Fruit fly (Drosophila melanogaster) whole organism, embryonic: ENCODE results near the gene CG4957.

Source experiments
- Ada2b ChIP-seq: fragments of 200-800 bp; sonication (Bioruptor generic); IDR thresholded peaks from 2 replicates; pipeline ENCODE4 v1.3.6; 2022; ENCODE audit warnings: missing biosample characterization, missing genetic modification characterization
- B-H2 ChIP-seq: fragments of 200-800 bp; sonication (Bioruptor generic); optimal IDR thresholded peaks from 2 replicates; lab custom pipeline; 2018; ENCODE audit warnings: missing biosample characterization, mild to moderate bottlenecking, missing genetic modification characterization
- CG10654 ChIP-seq: fragments of 200-800 bp; sonication (Bioruptor generic); optimal IDR thresholded peaks from 2 replicates; lab custom pipeline; 2016; ENCODE audit warnings: missing biosample characterization, missing genetic modification characterization
- CG11085 ChIP-seq: fragments of 200-800 bp; sonication (Bioruptor generic); IDR thresholded peaks from 2 replicates; pipeline ENCODE4 v1.3.6; 2022; ENCODE audit warnings: missing biosample characterization, missing genetic modification characterization
- CG13287 ChIP-seq: fragments of 200-800 bp; sonication (Bioruptor generic); IDR thresholded peaks from 2 replicates; pipeline ENCODE4 v1.3.6; 2022; ENCODE audit warnings: missing biosample characterization, missing genetic modification characterization; ENCODE audit not compliant: partially characterized antibody
- CG13624 ChIP-seq: fragments of 200-800 bp; sonication (Bioruptor generic); optimal IDR thresholded peaks from 2 replicates; lab custom pipeline; 2016; ENCODE audit warnings: missing biosample characterization, missing genetic modification characterization
- CG13894 ChIP-seq: fragments of 200-800 bp; sonication (Bioruptor generic); optimal IDR thresholded peaks from 3 replicates; lab custom pipeline; 2018; ENCODE audit warnings: missing biosample characterization, mild to moderate bottlenecking, missing genetic modification characterization, moderate library complexity
- CG15479 ChIP-seq: fragments of 200-800 bp; sonication (Bioruptor generic); optimal IDR thresholded peaks from 3 replicates; lab custom pipeline; 2019; ENCODE audit warnings: missing biosample characterization, mild to moderate bottlenecking, missing genetic modification characterization, moderate library complexity
- CG18476 ChIP-seq: fragments of 200-800 bp; sonication (Bioruptor generic); optimal IDR thresholded peaks from 2 replicates; lab custom pipeline; 2016; ENCODE audit warnings: missing biosample characterization, mild to moderate bottlenecking, missing genetic modification characterization
- CG3163 ChIP-seq: fragments of 200-800 bp; sonication (Bioruptor generic); optimal IDR thresholded peaks from 3 replicates; lab custom pipeline; 2016; ENCODE audit warnings: missing biosample characterization, missing genetic modification characterization
- CG4360 ChIP-seq: fragments of 200-800 bp; sonication (Bioruptor generic); IDR thresholded peaks from 2 replicates; pipeline ENCODE4 v1.3.6; 2022; ENCODE audit warnings: missing biosample characterization, missing genetic modification characterization
- CG43689 ChIP-seq: fragments of 200-800 bp; sonication (Bioruptor generic); IDR thresholded peaks from 2 replicates; pipeline ENCODE4 v1.3.6; 2022; ENCODE audit warnings: missing biosample characterization, missing genetic modification characterization
- CG4617 ChIP-seq: fragments of 200-800 bp; sonication (Bioruptor generic); optimal IDR thresholded peaks from 3 replicates; lab custom pipeline; 2016; ENCODE audit warnings: missing biosample characterization, missing genetic modification characterization, borderline replicate concordance
- CG5180 ChIP-seq: fragments of 200-800 bp; sonication (Bioruptor generic); optimal IDR thresholded peaks from 3 replicates; lab custom pipeline; 2017; ENCODE audit warnings: missing biosample characterization, missing genetic modification characterization, mild to moderate bottlenecking, moderate library complexity, missing genetic modification reagents
- CG6791 ChIP-seq: fragments of 200-800 bp; sonication (Bioruptor generic); IDR thresholded peaks from 3 replicates; pipeline ENCODE4 v1.3.6; 2022; ENCODE audit warnings: missing biosample characterization, missing genetic modification characterization; ENCODE audit not compliant: partially characterized antibody
- CTCF ChIP-seq: fragments of 200-800 bp; sonication (Bioruptor generic); optimal IDR thresholded peaks from 2 replicates; lab custom pipeline; 2017; ENCODE audit warnings: missing biosample characterization, mild to moderate bottlenecking, missing genetic modification characterization, moderate library complexity
- ERR ChIP-seq: fragments of 200-800 bp; sonication (Bioruptor generic); optimal IDR thresholded peaks from 2 replicates; lab custom pipeline; 2016; ENCODE audit warnings: missing biosample characterization, missing genetic modification characterization
- HLH4C ChIP-seq: fragments of 200-800 bp; sonication (Bioruptor generic); IDR thresholded peaks from 3 replicates; pipeline ENCODE4 v1.3.6; 2022; ENCODE audit warnings: missing biosample characterization, missing genetic modification characterization; ENCODE audit not compliant: partially characterized antibody
- HmgZ ChIP-seq: fragments of 200-800 bp; sonication (Bioruptor generic); optimal IDR thresholded peaks from 2 replicates; lab custom pipeline; 2018; ENCODE audit warnings: missing biosample characterization, mild to moderate bottlenecking, missing genetic modification characterization
- Hsf ChIP-seq: fragments of 200-800 bp; sonication (Bioruptor generic); optimal IDR thresholded peaks from 3 replicates; lab custom pipeline; 2016; ENCODE audit warnings: missing biosample characterization, missing genetic modification characterization
- Lim3 ChIP-seq: fragments of 200-800 bp; sonication (Bioruptor generic); IDR thresholded peaks from 2 replicates; pipeline ENCODE4 v1.3.6; 2022; ENCODE audit warnings: missing biosample characterization, missing genetic modification characterization
- Lpt ChIP-seq: fragments of >200 bp; optimal IDR thresholded peaks from 2 replicates; lab custom pipeline; 2018; ENCODE audit warnings: missing biosample characterization, missing genetic modification characterization
- Nf-YA ChIP-seq: fragments of 200-800 bp; sonication (Bioruptor generic); IDR thresholded peaks from 2 replicates; pipeline ENCODE4 v1.3.6; 2022; ENCODE audit warnings: missing biosample characterization, missing genetic modification characterization
- Nf-YC ChIP-seq: fragments of 200-800 bp; optimal IDR thresholded peaks from 3 replicates; lab custom pipeline; 2019; ENCODE audit warnings: missing biosample characterization, mild to moderate bottlenecking, missing genetic modification characterization, moderate library complexity
- Scr ChIP-seq: fragments of 200-800 bp; sonication (Bioruptor generic); IDR thresholded peaks from 2 replicates; pipeline ENCODE4 v1.3.6; 2022; ENCODE audit warnings: missing biosample characterization, missing genetic modification characterization; ENCODE audit not compliant: partially characterized antibody
- Sox102F ChIP-seq: fragments of 200-800 bp; sonication (Bioruptor generic); optimal IDR thresholded peaks from 2 replicates; lab custom pipeline; 2018; ENCODE audit warnings: missing biosample characterization, mild to moderate bottlenecking, missing genetic modification characterization, moderate library complexity
- Taf1 ChIP-seq: fragments of 200-800 bp; sonication (Bioruptor generic); IDR thresholded peaks from 2 replicates; pipeline ENCODE4 v1.3.6; 2022; ENCODE audit warnings: missing biosample characterization, missing genetic modification characterization
- Tbp ChIP-seq: fragments of >200 bp; optimal IDR thresholded peaks from 2 replicates; lab custom pipeline; 2018; ENCODE audit warnings: missing biosample characterization, missing genetic modification characterization
- Usf ChIP-seq: fragments of 200-800 bp; sonication (Bioruptor generic); optimal IDR thresholded peaks from 2 replicates; lab custom pipeline; 2017; ENCODE audit warnings: missing genotype, missing biosample characterization, missing genetic modification characterization
- ara ChIP-seq: fragments of 200-800 bp; sonication (Bioruptor generic); IDR thresholded peaks from 2 replicates; pipeline ENCODE4 v1.3.6; 2022; ENCODE audit warnings: missing biosample characterization, missing genetic modification characterization
- chif ChIP-seq, 2 experiments: fragments of 200-800 bp; sonication (Bioruptor generic); optimal IDR thresholded peaks; 3 replicates each; lab custom pipeline; 2016; ENCODE audit warnings: missing biosample characterization in 2 of 2, missing genetic modification characterization in 2 of 2
- ci ChIP-seq: fragments of 200-800 bp; sonication (Bioruptor generic); IDR thresholded peaks from 3 replicates; pipeline ENCODE4 v1.3.6; 2022; ENCODE audit warnings: missing biosample characterization, missing genetic modification characterization
- corto ChIP-seq: fragments of 200-800 bp; sonication (Bioruptor generic); optimal IDR thresholded peaks from 2 replicates; lab custom pipeline; 2016; ENCODE audit warnings: missing biosample characterization, mild to moderate bottlenecking, missing genetic modification characterization, moderate library complexity
- cwo ChIP-seq: fragments of 200-800 bp; sonication (Bioruptor generic); optimal IDR thresholded peaks from 3 replicates; lab custom pipeline; 2017; ENCODE audit warnings: missing biosample characterization, missing genetic modification characterization, mild to moderate bottlenecking, moderate library complexity, missing genetic modification reagents
- dpn ChIP-seq, 2 experiments: fragments of 200-800 bp; sonication (Bioruptor generic); optimal IDR thresholded peaks; 3 replicates each; lab custom pipeline; 2016; ENCODE audit warnings: missing biosample characterization in 2 of 2, missing genetic modification characterization in 2 of 2
- esg ChIP-seq: fragments of 200-800 bp; sonication (Bioruptor generic); conservative IDR thresholded peaks from 2 replicates; pipeline ENCODE4 v1.3.6; 2022; ENCODE audit warnings: missing biosample characterization, missing genetic modification characterization
- gro ChIP-seq: fragments of 200-800 bp; sonication (Bioruptor generic); optimal IDR thresholded peaks from 2 replicates; lab custom pipeline; 2016; ENCODE audit warnings: missing biosample characterization, missing genetic modification characterization
- gsb ChIP-seq: fragments of 200-800 bp; sonication (Bioruptor generic); IDR thresholded peaks from 2 replicates; pipeline ENCODE4 v1.3.6; 2022; ENCODE audit warnings: missing biosample characterization, missing genetic modification characterization
- kni ChIP-seq: fragments of 200-800 bp; sonication (Bioruptor generic); optimal IDR thresholded peaks from 3 replicates; lab custom pipeline; 2017; ENCODE audit warnings: mild to moderate bottlenecking, missing biosample characterization, missing genetic modification reagents, missing genetic modification characterization
- knrl ChIP-seq: fragments of 200-800 bp; sonication (Bioruptor generic); IDR thresholded peaks from 3 replicates; pipeline ENCODE4 v1.3.6; 2022; ENCODE audit warnings: missing biosample characterization, missing genetic modification characterization; ENCODE audit not compliant: partially characterized antibody
- nmo ChIP-seq: fragments of 200-800 bp; sonication (Bioruptor generic); optimal IDR thresholded peaks from 2 replicates; lab custom pipeline; 2018; ENCODE audit warnings: missing biosample characterization, mild to moderate bottlenecking, missing genetic modification characterization, moderate library complexity
- nom ChIP-seq: fragments of 200-800 bp; sonication (Bioruptor generic); optimal IDR thresholded peaks from 2 replicates; lab custom pipeline; 2017; ENCODE audit warnings: missing biosample characterization, missing genetic modification characterization, mild to moderate bottlenecking, moderate library complexity, missing genetic modification reagents
- phol ChIP-seq: fragments of 200-800 bp; sonication (Bioruptor generic); optimal IDR thresholded peaks from 3 replicates; lab custom pipeline; 2018; ENCODE audit warnings: missing biosample characterization, mild to moderate bottlenecking, missing genetic modification characterization, moderate library complexity
- pros ChIP-seq: fragments of 200-800 bp; sonication (Bioruptor generic); optimal IDR thresholded peaks from 3 replicates; lab custom pipeline; 2019; ENCODE audit warnings: missing biosample characterization, mild to moderate bottlenecking, missing genetic modification characterization, moderate library complexity
- rib ChIP-seq: fragments of 200-800 bp; sonication (Bioruptor generic); IDR thresholded peaks from 2 replicates; pipeline ENCODE4 v1.3.6; 2022; ENCODE audit warnings: missing biosample characterization, missing genetic modification characterization
- sima ChIP-seq: fragments of 200-800 bp; sonication (Bioruptor generic); optimal IDR thresholded peaks from 2 replicates; lab custom pipeline; 2016; ENCODE audit warnings: missing biosample characterization, missing genetic modification characterization
- sna ChIP-seq: fragments of 200-800 bp; sonication (Bioruptor generic); IDR thresholded peaks from 2 replicates; pipeline ENCODE4 v1.3.6; 2022; ENCODE audit warnings: missing biosample characterization, missing genetic modification characterization; ENCODE audit not compliant: partially characterized antibody
- so ChIP-seq: fragments of 200-800 bp; sonication (Bioruptor generic); IDR thresholded peaks from 3 replicates; pipeline ENCODE4 v1.3.6; 2022; ENCODE audit warnings: missing biosample characterization, missing genetic modification characterization
- unpg ChIP-seq: fragments of 200-800 bp; sonication (Bioruptor generic); optimal IDR thresholded peaks from 3 replicates; lab custom pipeline; 2018; ENCODE audit warnings: missing biosample characterization, mild to moderate bottlenecking, missing genetic modification characterization, moderate library complexity

Gene CG4957

DNA sequence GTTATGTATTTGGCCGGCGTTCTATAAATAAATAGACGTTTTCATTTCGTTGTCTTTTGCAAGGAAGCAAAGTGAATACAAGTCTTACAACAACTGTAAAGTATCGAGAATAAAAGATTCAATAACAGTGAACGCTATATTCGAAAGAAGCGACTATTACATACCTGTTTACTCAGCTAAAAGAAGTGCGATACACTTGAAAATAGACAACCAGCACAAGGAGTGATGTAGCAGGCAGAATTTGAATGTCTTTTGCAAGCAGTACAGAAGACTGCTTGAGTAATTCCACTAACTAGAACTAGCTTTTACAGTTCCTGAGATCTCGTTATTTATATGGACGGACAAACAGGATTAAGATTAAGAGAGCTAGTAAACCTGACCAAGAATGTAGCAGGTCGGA lies 29.6 kb downstream of the CG4957 start (continued):
- TF ChIP-seq corto = no peak
- no peak for TF ChIP-seq sima (GFP tag; lab: Kevin White, UChicago)
- TF ChIP-seq CG6791 (GFP tag; lab: Robert Waterston, UW) = peak; percentile 92
- TF ChIP-seq rib (GFP tag; lab: Robert Waterston, UW) = no peak
- TF ChIP-seq Nf-YC (tag; lab: Kevin White, UChicago) = peak; percentile 71
- TF ChIP-seq CG10654 (GFP tag; lab: Kevin White, UChicago) = no peak
- TF ChIP-seq esg (GFP tag; lab: Robert Waterston, UW) = no peak
- peak; percentile 30 for TF ChIP-seq B-H2
- no peak for TF ChIP-seq Lim3 (GFP tag; lab: Robert Waterston, UW)
- TF ChIP-seq chif (GFP tag; optimal IDR thresholded peaks at IDR 0.05; lab: Kevin White, UChicago) = no peak
- TF ChIP-seq ci (GFP tag; lab: Robert Waterston, UW) = no peak
- TF ChIP-seq CG18476 = no peak
- no peak for TF ChIP-seq knrl (GFP tag; lab: Robert Waterston, UW)
- TF ChIP-seq nom (GFP tag; lab: Kevin White, UChicago) = no peak
- TF ChIP-seq CTCF (GFP tag; lab: Kevin White, UChicago) = peak; percentile 20
- no peak for TF ChIP-seq CG13624 (GFP tag; lab: Kevin White, UChicago)
- no peak for TF ChIP-seq ara
- TF ChIP-seq CG5180 (GFP tag; lab: Kevin White, UChicago) = no peak
- no peak for TF ChIP-seq CG13894 (tag; lab: Kevin White, UChicago)

DNA sequence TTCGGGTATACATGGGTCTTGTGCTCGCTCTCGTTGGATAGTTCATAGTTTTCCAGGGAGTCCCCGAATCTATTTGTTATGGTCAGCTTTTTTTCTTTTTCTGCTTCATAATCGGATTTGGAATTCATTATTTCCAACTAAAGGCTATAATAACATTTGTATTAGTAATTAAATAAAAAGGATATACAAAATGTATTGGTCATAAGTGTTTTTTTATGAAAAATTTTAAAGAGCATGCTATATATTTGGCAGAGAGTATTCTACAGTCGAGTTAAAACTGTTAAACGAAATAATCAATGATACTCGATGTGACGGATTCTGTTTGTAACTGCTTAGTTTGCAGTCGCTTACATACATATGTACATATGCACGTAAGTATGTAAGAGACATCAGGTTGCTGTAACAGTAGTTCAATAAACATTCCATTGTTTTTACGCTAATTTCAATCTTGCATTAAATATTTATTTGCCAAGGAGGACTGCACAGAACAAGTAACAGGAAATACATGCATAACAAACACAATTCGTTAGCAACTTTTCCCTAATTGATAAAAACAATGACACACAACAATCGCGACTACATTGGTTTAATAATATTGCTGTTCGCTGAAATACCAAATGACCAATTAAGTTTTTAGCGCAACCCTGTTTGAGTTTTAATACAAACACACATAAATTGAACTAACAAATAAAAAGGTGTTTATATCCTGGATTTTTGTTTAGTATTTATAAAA lies 30.6 kb downstream of the CG4957 start:
- TF ChIP-seq dpn (GFP tag; optimal IDR thresholded peaks at IDR 0.05; lab: Kevin White, UChicago) (peak in 1 of 2 experiments; percentile 8), Usf (GFP tag; lab: Kevin White, UChicago) (no peak), CG13287 (GFP tag; lab: Robert Waterston, UW) (0 out of 2 replicates have a peak, but pooled peaks have one; percentile 50), Scr (GFP tag; lab: Robert Waterston, UW) (peak; percentile 28; the same call in 1 of the 2 replicates), pros (GFP tag; lab: Kevin White, UChicago) (no peak), kni (GFP tag; lab: Kevin White, UChicago) (no peak), Lpt (GFP tag; lab: Kevin White, UChicago) (no peak), Sox102F (GFP tag; lab: Kevin White, UChicago) (no peak), ara (no peak), ERR (GFP tag; lab: Kevin White, UChicago) (no peak), Hsf (GFP tag; lab: Kevin White, UChicago) (no peak), Ada2b (GFP tag; lab: Robert Waterston, UW) (no peak), CG4617 (GFP tag; lab: Kevin White, UChicago) (peak; percentile 77), nmo (GFP tag; lab: Kevin White, UChicago) (peak; percentile 30), phol (tag; lab: Kevin White, UChicago) (peak; percentile 5), cwo (GFP tag; lab: Kevin White, UChicago) (no peak), so (GFP tag; lab: Robert Waterston, UW) (no peak), CG43689 (GFP tag; lab: Robert Waterston, UW) (no peak), sna (GFP tag; lab: Robert Waterston, UW) (no peak), Tbp (GFP tag; lab: Kevin White, UChicago) (no peak), Taf1 (GFP tag; lab: Robert Waterston, UW) (no peak), HLH4C (0 out of 3 replicates have a peak, but pooled peaks have one; percentile 47), CG4360 (GFP tag; lab: Robert Waterston, UW) (no peak), unpg (peak; percentile 30), gsb (GFP tag; lab: Robert Waterston, UW) (no peak), HmgZ (tag; lab: Kevin White, UChicago) (no peak), Nf-YA (GFP tag; lab: Robert Waterston, UW) (no peak), CG15479 (GFP tag; lab: Kevin White, UChicago) (no peak), CG3163 (GFP tag; lab: Kevin White, UChicago) (no peak), CG11085 (GFP tag; lab: Robert Waterston, UW) (no peak), gro (no peak)
